Fruit fly (Drosophila melanogaster): ENCODE data around the gene CG43759.

CG43759 gene

dm6 chrX:18974625-18975024 lies 44.5 kb downstream of the CG43759 start:
- TF ChIP-seq psq (optimal IDR thresholded peaks at IDR 0.05), result no peak
- no peak for TF ChIP-seq Myc (optimal IDR thresholded peaks at IDR 0.05)
- TF ChIP-seq insv (optimal IDR thresholded peaks at IDR 0.05), result no peak
- TF ChIP-seq Sin3A (optimal IDR thresholded peaks at IDR 0.05), result no peak
- TF ChIP-seq h (optimal IDR thresholded peaks at IDR 0.05), result no peak
- TF ChIP-seq ttk (optimal IDR thresholded peaks at IDR 0.05), result no peak

DNA sequence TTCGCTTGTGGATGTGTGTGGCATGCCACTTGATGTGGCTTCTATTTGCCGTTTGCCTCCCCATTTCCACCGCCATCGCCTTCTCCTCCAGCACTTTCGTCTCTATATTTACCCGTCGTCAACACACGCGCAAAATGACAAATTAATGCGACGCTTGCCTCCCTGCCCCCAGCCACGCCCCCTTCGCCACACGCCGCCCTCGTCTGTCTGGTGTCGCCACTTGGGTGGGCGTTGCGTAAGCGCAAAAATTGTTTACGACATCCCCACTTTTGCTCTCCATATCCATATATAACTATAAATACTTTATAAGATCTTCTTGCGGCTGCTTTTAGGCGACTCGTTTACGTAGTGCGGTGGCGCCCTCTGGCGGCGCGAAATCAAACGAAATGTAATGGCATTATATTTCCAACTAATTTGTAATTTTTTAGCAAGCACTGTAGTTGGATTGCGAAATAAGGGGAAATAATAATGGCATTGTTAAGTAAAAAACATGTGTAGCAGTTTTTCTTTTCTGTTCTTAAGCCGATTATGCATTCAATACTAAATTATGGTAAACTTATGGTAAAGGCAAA lies 50.2 kb downstream of the CG43759 start:
- TF ChIP-seq psq (optimal IDR thresholded peaks at IDR 0.05), result no peak
- TF ChIP-seq Myc (optimal IDR thresholded peaks at IDR 0.05), result no peak
- TF ChIP-seq insv (optimal IDR thresholded peaks at IDR 0.05), result no peak
- no peak for TF ChIP-seq Sin3A (optimal IDR thresholded peaks at IDR 0.05)
- no peak for TF ChIP-seq h (optimal IDR thresholded peaks at IDR 0.05)
- no peak for TF ChIP-seq ttk (optimal IDR thresholded peaks at IDR 0.05)

DNA sequence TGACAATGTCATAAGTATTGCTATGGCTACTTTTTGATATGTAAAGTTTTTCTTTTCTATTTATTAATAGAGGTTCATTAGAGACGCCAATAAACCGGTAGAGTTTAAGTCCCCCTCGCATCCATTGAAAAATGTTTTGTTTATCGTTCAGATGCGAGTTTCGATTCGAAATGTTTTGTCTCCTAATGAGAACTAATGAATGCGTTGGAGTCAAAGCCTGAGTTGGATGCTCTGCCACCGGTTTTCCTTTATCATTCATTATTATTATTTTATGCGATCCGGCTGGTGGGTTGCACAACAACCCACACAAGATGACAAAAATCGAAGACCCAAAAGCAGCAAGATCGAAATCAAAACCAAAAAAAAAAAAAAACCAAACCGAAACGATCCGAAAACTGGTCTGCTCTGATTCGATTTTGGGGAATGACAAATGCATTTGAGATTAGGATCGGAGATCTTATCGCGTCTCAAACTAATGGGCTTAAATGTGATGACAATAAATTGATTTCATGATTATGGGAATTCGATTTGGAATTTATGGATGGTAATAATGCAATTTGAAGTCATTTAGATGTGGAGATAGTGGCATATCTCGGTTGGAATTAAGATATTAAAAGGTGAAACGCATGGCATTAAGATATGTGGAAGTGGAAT lies 55.2 kb downstream of the CG43759 start:
- TF ChIP-seq Myc (optimal IDR thresholded peaks at IDR 0.05) (no peak), h (optimal IDR thresholded peaks at IDR 0.05) (no peak), psq (optimal IDR thresholded peaks at IDR 0.05) (no peak), insv (optimal IDR thresholded peaks at IDR 0.05) (no peak), ttk (optimal IDR thresholded peaks at IDR 0.05) (no peak), Sin3A (optimal IDR thresholded peaks at IDR 0.05) (no peak)

DNA sequence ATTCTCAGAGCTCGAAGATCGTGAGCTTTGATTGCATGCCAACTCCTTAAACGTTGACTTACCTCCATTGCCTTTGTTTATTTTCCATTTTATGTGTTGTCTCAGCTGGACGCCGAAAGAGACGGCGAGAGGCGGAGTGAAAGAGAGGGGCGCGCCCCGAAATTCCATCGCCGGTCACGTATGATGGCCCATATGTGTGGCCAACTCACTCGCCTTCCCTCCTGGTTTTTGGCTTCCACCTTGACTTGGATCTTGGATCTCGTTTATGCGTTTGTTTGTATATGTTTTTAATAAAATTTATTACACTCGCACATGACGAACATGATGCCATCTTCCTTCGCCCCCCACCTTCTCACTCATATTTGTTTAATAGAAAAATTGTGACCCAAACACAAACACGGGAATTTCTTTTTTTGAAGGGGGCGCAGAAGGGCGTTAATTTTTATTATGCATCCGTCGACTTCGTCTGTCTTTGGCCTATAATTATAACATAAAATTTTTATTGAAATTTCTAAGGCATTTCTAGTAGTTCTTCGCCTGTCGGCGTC lies 61.2 kb downstream of the CG43759 start:
- no peak for TF ChIP-seq insv (optimal IDR thresholded peaks at IDR 0.05)
- TF ChIP-seq psq (optimal IDR thresholded peaks at IDR 0.05), result no peak
- no peak for TF ChIP-seq Myc (optimal IDR thresholded peaks at IDR 0.05)
- TF ChIP-seq h (optimal IDR thresholded peaks at IDR 0.05), result no peak
- no peak for TF ChIP-seq ttk (optimal IDR thresholded peaks at IDR 0.05)
- TF ChIP-seq Sin3A (optimal IDR thresholded peaks at IDR 0.05), result no peak

DNA sequence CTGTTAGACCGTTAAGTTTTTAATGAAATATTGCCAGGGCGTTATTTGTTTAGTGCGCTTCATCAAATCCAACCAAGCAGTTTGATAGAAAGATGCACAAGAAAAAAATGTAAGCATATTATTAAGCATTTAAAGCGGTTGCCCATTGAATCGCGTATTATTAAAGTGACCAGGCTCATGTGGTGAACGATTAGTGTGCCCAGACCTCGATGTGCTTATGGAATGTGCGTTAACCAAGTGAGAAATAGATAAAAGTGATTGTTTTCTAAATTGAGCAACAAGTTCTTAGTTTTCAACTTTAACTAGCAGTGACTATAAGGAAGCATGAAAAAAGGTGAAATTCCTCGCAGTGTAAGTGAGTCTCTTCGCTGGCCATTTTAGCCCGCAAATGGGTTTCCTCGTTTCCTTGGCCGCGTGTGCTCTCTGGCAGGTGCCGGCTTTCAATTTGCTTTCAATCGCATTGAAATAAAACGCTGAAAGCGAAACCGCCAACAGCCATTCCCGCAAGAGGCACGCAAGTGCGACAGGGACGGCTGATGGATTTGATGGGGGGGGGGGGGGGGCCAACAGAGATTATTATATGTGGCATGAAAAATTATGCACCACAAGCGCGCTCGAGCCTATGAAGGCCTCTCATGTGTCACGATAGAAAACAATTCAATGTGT lies 62.9 kb downstream of the CG43759 start:
- no peak for TF ChIP-seq Myc (optimal IDR thresholded peaks at IDR 0.05)
- TF ChIP-seq insv (optimal IDR thresholded peaks at IDR 0.05), result no peak
- TF ChIP-seq psq (optimal IDR thresholded peaks at IDR 0.05), result no peak
- no peak for TF ChIP-seq Sin3A (optimal IDR thresholded peaks at IDR 0.05)

- TF ChIP-seq ttk (optimal IDR thresholded peaks at IDR 0.05) (no peak), Myc (optimal IDR thresholded peaks at IDR 0.05) (no peak), psq (optimal IDR thresholded peaks at IDR 0.05) (no peak), Sin3A (optimal IDR thresholded peaks at IDR 0.05) (no peak), h (optimal IDR thresholded peaks at IDR 0.05) (no peak), insv (optimal IDR thresholded peaks at IDR 0.05) (no peak)
Observed at dm6 chrX:18996671-18997070, 66.5 kb downstream of the CG43759 start.

- TF ChIP-seq Sin3A (optimal IDR thresholded peaks at IDR 0.05) (no peak), insv (optimal IDR thresholded peaks at IDR 0.05) (no peak), ttk (optimal IDR thresholded peaks at IDR 0.05) (no peak), h (optimal IDR thresholded peaks at IDR 0.05) (no peak), psq (optimal IDR thresholded peaks at IDR 0.05) (no peak), Myc (optimal IDR thresholded peaks at IDR 0.05) (no peak)
Observed at dm6 chrX:19004739-19005138, 74.6 kb downstream of the CG43759 start.

- TF ChIP-seq insv (optimal IDR thresholded peaks at IDR 0.05) (no peak), h (optimal IDR thresholded peaks at IDR 0.05) (no peak), ttk (optimal IDR thresholded peaks at IDR 0.05) (no peak), Myc (optimal IDR thresholded peaks at IDR 0.05) (no peak), psq (optimal IDR thresholded peaks at IDR 0.05) (no peak), Sin3A (optimal IDR thresholded peaks at IDR 0.05) (no peak)
Observed at dm6 chrX:19008882-19009281, 78.7 kb downstream of the CG43759 start.

- TF ChIP-seq psq (optimal IDR thresholded peaks at IDR 0.05) (no peak), insv (optimal IDR thresholded peaks at IDR 0.05) (no peak)
Observed at dm6 chrX:19010169-19010924, 80.2 kb downstream of the CG43759 start.

- TF ChIP-seq insv (optimal IDR thresholded peaks at IDR 0.05) (no peak), Sin3A (optimal IDR thresholded peaks at IDR 0.05) (no peak), Myc (optimal IDR thresholded peaks at IDR 0.05) (no peak), h (optimal IDR thresholded peaks at IDR 0.05) (no peak), psq (optimal IDR thresholded peaks at IDR 0.05) (no peak), ttk (optimal IDR thresholded peaks at IDR 0.05) (no peak)
Observed at dm6 chrX:19014568-19014967, 84.4 kb downstream of the CG43759 start.

DNA sequence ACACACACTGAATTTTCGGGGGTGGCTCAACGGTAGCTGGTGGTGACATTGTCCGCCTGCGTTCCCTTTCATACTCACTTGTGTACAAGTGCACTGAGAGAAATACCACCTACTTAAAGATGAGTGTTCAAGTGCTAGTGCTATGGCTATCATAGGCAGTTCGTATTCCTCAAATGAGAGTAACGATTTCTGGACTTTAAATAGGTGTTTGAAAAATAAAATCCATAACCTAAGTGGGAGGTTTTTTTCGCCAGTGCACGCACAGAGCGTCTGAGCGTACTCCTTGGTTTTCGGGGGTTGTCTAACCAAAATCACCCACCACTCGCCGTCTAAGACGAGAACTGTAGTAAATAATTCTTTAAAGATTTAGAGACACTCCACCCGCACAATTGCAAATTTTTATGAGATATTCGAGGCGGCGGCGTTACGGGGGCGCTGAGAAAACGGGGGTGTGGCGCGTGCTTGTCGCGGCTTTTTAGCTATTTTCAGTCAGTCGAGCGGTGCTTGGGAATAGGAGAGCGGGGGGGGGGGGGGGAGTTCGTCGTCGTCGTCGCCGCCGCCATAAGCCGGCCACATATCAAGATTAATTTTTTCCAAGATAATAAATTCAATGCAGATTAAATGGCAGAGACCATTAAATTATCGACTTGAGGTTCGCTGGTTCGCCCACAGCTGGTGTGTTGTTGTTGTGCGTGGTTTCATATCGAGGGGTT lies 88.1 kb downstream of the CG43759 start:
- no peak for TF ChIP-seq h (optimal IDR thresholded peaks at IDR 0.05)
- TF ChIP-seq psq (optimal IDR thresholded peaks at IDR 0.05), result no peak
- no peak for TF ChIP-seq Myc (optimal IDR thresholded peaks at IDR 0.05)
- no peak for TF ChIP-seq Sin3A (optimal IDR thresholded peaks at IDR 0.05)
- TF ChIP-seq insv (optimal IDR thresholded peaks at IDR 0.05), result no peak
- TF ChIP-seq ttk (optimal IDR thresholded peaks at IDR 0.05), result no peak
